Fruit fly (Drosophila melanogaster) whole organism, embryonic: ENCODE results near the gene woc.

Experiments used
- Abd-B ChIP-seq: fragments of 200-800 bp; sonication (Bioruptor generic); optimal IDR thresholded peaks from 2 replicates; lab custom pipeline; 2018; ENCODE audit warnings: missing biosample characterization, mild to moderate bottlenecking, missing genetic modification characterization, moderate library complexity
- Antp ChIP-seq: fragments of 200-800 bp; sonication (Bioruptor generic); optimal IDR thresholded peaks from 3 replicates; lab custom pipeline; 2016; ENCODE audit warnings: missing biosample characterization, missing genetic modification characterization
- Awh ChIP-seq: fragments of 200-800 bp; sonication (Bioruptor generic); IDR thresholded peaks from 2 replicates; pipeline ENCODE4, ENCODE4 v1.3.6; 2022; ENCODE audit warnings: missing biosample characterization, missing genetic modification characterization
- Bteb2 ChIP-seq: fragments of 200-800 bp; sonication (Bioruptor generic); optimal IDR thresholded peaks from 2 replicates; lab custom pipeline; 2016; ENCODE audit warnings: missing biosample characterization, missing genetic modification characterization
- CG1024 ChIP-seq: fragments of 200-800 bp; sonication (Bioruptor generic); IDR thresholded peaks from 2 replicates; pipeline ENCODE4 v1.3.6; 2022; ENCODE audit warnings: missing biosample characterization, missing genetic modification characterization
- CG10462 ChIP-seq: fragments of 200-800 bp; sonication (Bioruptor generic); optimal IDR thresholded peaks from 2 replicates; lab custom pipeline; 2016; ENCODE audit warnings: missing biosample characterization, missing genetic modification characterization
- CG10959 ChIP-seq: fragments of 200-800 bp; sonication (Bioruptor generic); IDR thresholded peaks from 2 replicates; pipeline ENCODE4 v1.3.6; 2022; ENCODE audit warnings: missing biosample characterization, missing genetic modification characterization
- CG13296 ChIP-seq: fragments of 200-800 bp; sonication (Bioruptor generic); optimal IDR thresholded peaks from 3 replicates; lab custom pipeline; 2018; ENCODE audit warnings: missing biosample characterization, mild to moderate bottlenecking, missing genetic modification characterization
- CG14441 ChIP-seq: fragments of 200-800 bp; sonication (Bioruptor generic); IDR thresholded peaks from 2 replicates; pipeline ENCODE4 v1.3.6; 2022; ENCODE audit warnings: missing biosample characterization, missing genetic modification characterization
- CG15073 ChIP-seq: fragments of 200-800 bp; sonication (Bioruptor generic); optimal IDR thresholded peaks from 2 replicates; lab custom pipeline; 2016; ENCODE audit warnings: missing biosample characterization, missing genetic modification characterization
- CG15696 ChIP-seq: fragments of 200-800 bp; sonication (Bioruptor generic); optimal IDR thresholded peaks from 2 replicates; lab custom pipeline; 2019; ENCODE audit warnings: missing biosample characterization, mild to moderate bottlenecking, missing genetic modification characterization, moderate library complexity
- CG16779 ChIP-seq: fragments of 200-800 bp; sonication (Bioruptor generic); IDR thresholded peaks from 2 replicates; pipeline ENCODE4 v1.3.6; 2022; ENCODE audit warnings: missing biosample characterization, missing genetic modification characterization
- CG18599 ChIP-seq: fragments of 200-800 bp; sonication (Bioruptor generic); optimal IDR thresholded peaks from 3 replicates; lab custom pipeline; 2017; ENCODE audit warnings: missing biosample characterization, missing genetic modification characterization, mild to moderate bottlenecking, moderate library complexity, missing genetic modification reagents
- CG2116 ChIP-seq: fragments of 200-800 bp; sonication (Bioruptor generic); optimal IDR thresholded peaks from 3 replicates; lab custom pipeline; 2018; ENCODE audit warnings: missing biosample characterization, mild to moderate bottlenecking, missing genetic modification characterization
- CG2129 ChIP-seq: fragments of 200-800 bp; sonication (Bioruptor generic); IDR thresholded peaks from 2 replicates; pipeline ENCODE4 v1.3.6; 2022; ENCODE audit warnings: missing biosample characterization, missing genetic modification characterization; ENCODE audit not compliant: partially characterized antibody
- CG31388 ChIP-seq: fragments of 200-800 bp; sonication (Bioruptor generic); optimal IDR thresholded peaks from 2 replicates; lab custom pipeline; 2016; ENCODE audit warnings: missing biosample characterization, missing genetic modification characterization
- CG3995 ChIP-seq: fragments of 200-800 bp; sonication (Bioruptor generic); optimal IDR thresholded peaks from 3 replicates; lab custom pipeline; 2016; ENCODE audit warnings: missing biosample characterization, missing genetic modification characterization
- CG4282 ChIP-seq: fragments of 200-800 bp; sonication (Bioruptor generic); optimal IDR thresholded peaks from 2 replicates; lab custom pipeline; 2016; ENCODE audit warnings: missing biosample characterization, missing genetic modification characterization
- CG7786 ChIP-seq: fragments of 200-800 bp; sonication (Bioruptor generic); optimal IDR thresholded peaks from 2 replicates; lab custom pipeline; 2016; ENCODE audit warnings: missing biosample characterization, missing genetic modification characterization
- CG8388 ChIP-seq: fragments of 200-800 bp; sonication (Bioruptor generic); optimal IDR thresholded peaks from 2 replicates; lab custom pipeline; 2019; ENCODE audit warnings: missing biosample characterization, mild to moderate bottlenecking, missing genetic modification characterization, moderate library complexity
- CTCF ChIP-seq: fragments of 200-800 bp; sonication (Bioruptor generic); optimal IDR thresholded peaks from 2 replicates; lab custom pipeline; 2017; ENCODE audit warnings: missing biosample characterization, mild to moderate bottlenecking, missing genetic modification characterization, moderate library complexity
- HLH3B ChIP-seq: fragments of 200-800 bp; sonication (Bioruptor generic); IDR thresholded peaks from 2 replicates; pipeline ENCODE4 v1.3.6; 2022; ENCODE audit warnings: missing biosample characterization, missing genetic modification characterization
- HLH4C ChIP-seq: fragments of 200-800 bp; sonication (Bioruptor generic); IDR thresholded peaks from 3 replicates; pipeline ENCODE4 v1.3.6; 2022; ENCODE audit warnings: missing biosample characterization, missing genetic modification characterization; ENCODE audit not compliant: partially characterized antibody
- Hey ChIP-seq: fragments of 200-800 bp; sonication (Bioruptor generic); optimal IDR thresholded peaks from 3 replicates; lab custom pipeline; 2018; ENCODE audit warnings: missing biosample characterization, mild to moderate bottlenecking, missing genetic modification characterization
- Lhr ChIP-seq: fragments of 200-800 bp; sonication (Bioruptor generic); optimal IDR thresholded peaks from 3 replicates; lab custom pipeline; 2017; ENCODE audit warnings: mild to moderate bottlenecking, missing biosample characterization, missing genetic modification reagents, missing genetic modification characterization
- Meics ChIP-seq: fragments of 200-800 bp; sonication (Bioruptor generic); optimal IDR thresholded peaks from 2 replicates; lab custom pipeline; 2017; ENCODE audit warnings: missing biosample characterization, mild to moderate bottlenecking, missing genetic modification characterization
- Poxn ChIP-seq: fragments of 200-800 bp; sonication (Bioruptor generic); IDR thresholded peaks from 2 replicates; pipeline ENCODE4 v1.3.6; 2022; ENCODE audit warnings: missing biosample characterization, missing genetic modification characterization
- Ptx1 ChIP-seq: fragments of 200-800 bp; sonication (Bioruptor generic); IDR thresholded peaks from 2 replicates; pipeline ENCODE4 v1.3.6; 2022; ENCODE audit warnings: missing biosample characterization, missing genetic modification characterization
- Six4 ChIP-seq: fragments of 200-800 bp; sonication (Bioruptor generic); optimal IDR thresholded peaks from 2 replicates; lab custom pipeline; 2016; ENCODE audit warnings: missing biosample characterization, missing genetic modification characterization
- Ssrp ChIP-seq: fragments of 200-800 bp; sonication (Bioruptor generic); optimal IDR thresholded peaks from 2 replicates; lab custom pipeline; 2018; ENCODE audit warnings: missing biosample characterization, mild to moderate bottlenecking, missing genetic modification characterization, moderate library complexity
- Usf ChIP-seq: fragments of 200-800 bp; sonication (Bioruptor generic); optimal IDR thresholded peaks from 2 replicates; lab custom pipeline; 2017; ENCODE audit warnings: missing genotype, missing biosample characterization, missing genetic modification characterization
- aop ChIP-seq: fragments of 200-800 bp; sonication (Bioruptor generic); IDR thresholded peaks from 2 replicates; pipeline ENCODE4 v1.3.6; 2022; ENCODE audit warnings: missing biosample characterization, missing genetic modification characterization
- chm ChIP-seq: fragments of 200-800 bp; sonication (Bioruptor generic); IDR thresholded peaks from 2 replicates; pipeline ENCODE4 v1.3.6; 2022; ENCODE audit warnings: missing biosample characterization, missing genetic modification characterization
- dpn ChIP-seq, 2 experiments: fragments of 200-800 bp; sonication (Bioruptor generic); optimal IDR thresholded peaks; 3 replicates each; lab custom pipeline; 2016; ENCODE audit warnings: missing biosample characterization in 2 of 2, missing genetic modification characterization in 2 of 2
- eve ChIP-seq, 2 experiments: fragments of >200 bp; optimal IDR thresholded peaks; 2 replicates each; lab custom pipeline; 2017; ENCODE audit warnings: missing biosample characterization in 2 of 2, missing genetic modification characterization in 2 of 2
- eyg ChIP-seq: fragments of 200-800 bp; sonication (Bioruptor generic); optimal IDR thresholded peaks from 3 replicates; lab custom pipeline; 2016; ENCODE audit warnings: missing biosample characterization, missing genetic modification characterization
- fd102C ChIP-seq: fragments of 200-800 bp; sonication (Bioruptor generic); optimal IDR thresholded peaks from 2 replicates; lab custom pipeline; 2018; ENCODE audit warnings: missing biosample characterization, mild to moderate bottlenecking, missing genetic modification characterization, moderate library complexity
- gfzf ChIP-seq: fragments of 200-800 bp; sonication (Bioruptor generic); optimal IDR thresholded peaks from 2 replicates; lab custom pipeline; 2016; ENCODE audit warnings: missing biosample characterization, mild to moderate bottlenecking, missing genetic modification characterization, moderate library complexity
- hkb ChIP-seq, 2 experiments: fragments of 200-800 bp in 1 of 2; fragments of >200 bp in 1 of 2; sonication (Bioruptor generic) in 1 of 2; IDR thresholded peaks in 1 of 2; optimal IDR thresholded peaks in 1 of 2; 2 replicates each; pipeline versions ENCODE4 v1.3.6 to Lab custom; 2017 to 2022; ENCODE audit warnings: missing biosample characterization in 1 of 2, missing genetic modification characterization in 1 of 2
- inv ChIP-seq: fragments of 200-800 bp; sonication (Bioruptor generic); IDR thresholded peaks from 2 replicates; pipeline ENCODE4 v1.3.6; 2022; ENCODE audit warnings: missing biosample characterization, missing genetic modification characterization; ENCODE audit not compliant: partially characterized antibody
- knrl ChIP-seq: fragments of 200-800 bp; sonication (Bioruptor generic); IDR thresholded peaks from 3 replicates; pipeline ENCODE4 v1.3.6; 2022; ENCODE audit warnings: missing biosample characterization, missing genetic modification characterization; ENCODE audit not compliant: partially characterized antibody
- mam ChIP-seq: fragments of 200-800 bp; sonication (Bioruptor generic); optimal IDR thresholded peaks from 3 replicates; lab custom pipeline; 2016; ENCODE audit warnings: missing biosample characterization, missing genetic modification characterization
- pita ChIP-seq: fragments of 200-800 bp; sonication (Bioruptor generic); optimal IDR thresholded peaks from 2 replicates; lab custom pipeline; 2017; ENCODE audit warnings: missing biosample characterization, mild to moderate bottlenecking, missing genetic modification characterization
- salm ChIP-seq: fragments of 200-800 bp; sonication (Bioruptor generic); optimal IDR thresholded peaks from 2 replicates; lab custom pipeline; 2018; ENCODE audit warnings: missing biosample characterization, mild to moderate bottlenecking, missing genetic modification characterization
- slp2 ChIP-seq: fragments of 200-800 bp; sonication (Bioruptor generic); optimal IDR thresholded peaks from 2 replicates; lab custom pipeline; 2016; ENCODE audit warnings: missing biosample characterization, missing genetic modification characterization
- sqz ChIP-seq: fragments of 200-800 bp; sonication (Bioruptor generic); optimal IDR thresholded peaks from 3 replicates; lab custom pipeline; 2018; ENCODE audit warnings: missing biosample characterization, mild to moderate bottlenecking, missing genetic modification characterization
- trem ChIP-seq: fragments of 200-800 bp; optimal IDR thresholded peaks from 3 replicates; lab custom pipeline; 2019; ENCODE audit warnings: missing biosample characterization, mild to moderate bottlenecking, missing genetic modification characterization, moderate library complexity
- ttk ChIP-seq: fragments of 200-800 bp; sonication (Bioruptor generic); IDR thresholded peaks from 2 replicates; pipeline ENCODE4 v2.1.2; 2022; ENCODE audit warnings: missing biosample characterization, missing genetic modification characterization
- unpg ChIP-seq: fragments of 200-800 bp; sonication (Bioruptor generic); optimal IDR thresholded peaks from 3 replicates; lab custom pipeline; 2018; ENCODE audit warnings: missing biosample characterization, mild to moderate bottlenecking, missing genetic modification characterization, moderate library complexity

woc gene

dm6 chr3R:27273118-27274062, 9.5 kb upstream of the woc start, which contains the start of gene CG5934 (continued):
- TF ChIP-seq ttk (GFP tag; lab: Robert Waterston, UW), result peak; percentile 48; the same call in 1 of the 2 replicates
- TF ChIP-seq CG2116 (GFP tag; lab: Kevin White, UChicago), result peak; percentile 56
- TF ChIP-seq Awh (GFP tag; lab: Robert Waterston, UW), result no peak
- TF ChIP-seq HLH3B (GFP tag; lab: Robert Waterston, UW), result no peak
- TF ChIP-seq slp2 (GFP tag; lab: Kevin White, UChicago), result peak; percentile 33
- TF ChIP-seq CG16779 (GFP tag; lab: Robert Waterston, UW), result no peak
- TF ChIP-seq CG3995 (GFP tag; lab: Kevin White, UChicago), result peak; percentile 25
- TF ChIP-seq Ptx1 (GFP tag; lab: Robert Waterston, UW), result peak; percentile 32; the same call in 1 of the 2 replicates
- no peak; the same call in 1 of the 2 replicates for TF ChIP-seq CG14441 (GFP tag; lab: Robert Waterston, UW)
- no peak for TF ChIP-seq CG10959
- peak; percentile 45 for TF ChIP-seq CG18599 (GFP tag; lab: Kevin White, UChicago)
- no peak for TF ChIP-seq Usf
- TF ChIP-seq Lhr, result peak; percentile 37
- peak; percentile 25 for TF ChIP-seq gfzf (GFP tag; lab: Kevin White, UChicago)
- TF ChIP-seq Poxn (GFP tag; lab: Robert Waterston, UW), result no peak
- TF ChIP-seq aop (GFP tag; lab: Robert Waterston, UW), result no peak
- TF ChIP-seq chm (GFP tag; lab: Robert Waterston, UW), result no peak
- no peak for TF ChIP-seq CG2129
- TF ChIP-seq HLH4C, result 0 out of 3 replicates have a peak, but pooled peaks have one; percentile 41
- TF ChIP-seq CG7786 (GFP tag; lab: Kevin White, UChicago), result peak; percentile 50
- TF ChIP-seq Bteb2 (GFP tag; lab: Kevin White, UChicago), result peak; percentile 19
- no peak for TF ChIP-seq CG1024 (GFP tag; lab: Robert Waterston, UW)
- peak in 1 of 2 experiments; percentile 32 for TF ChIP-seq dpn (GFP tag; optimal IDR thresholded peaks at IDR 0.05; lab: Kevin White, UChicago)
- no peak for TF ChIP-seq hkb (optimal IDR thresholded peaks at IDR 0.05; lab: Kevin White, UChicago)
- TF ChIP-seq hkb (GFP tag; IDR thresholded peaks at IDR 0.05; lab: Robert Waterston, UW), result no peak
- no peak for TF ChIP-seq CG10462 (GFP tag; lab: Kevin White, UChicago)
- no peak for TF ChIP-seq Ssrp (tag; lab: Kevin White, UChicago)
- no peak for TF ChIP-seq salm (tag; lab: Kevin White, UChicago)
- no peak for TF ChIP-seq inv
- no peak for TF ChIP-seq pita (GFP tag; lab: Kevin White, UChicago)
- TF ChIP-seq Hey (tag; lab: Kevin White, UChicago), result no peak
- no peak for TF ChIP-seq CG15696 (tag; lab: Kevin White, UChicago)
- TF ChIP-seq CG31388 (GFP tag; lab: Kevin White, UChicago), result no peak
- peak; percentile 25 for TF ChIP-seq CG4282
- peak; percentile 68 for TF ChIP-seq mam (GFP tag; lab: Kevin White, UChicago)
- TF ChIP-seq eyg (GFP tag; lab: Kevin White, UChicago), result no peak
- TF ChIP-seq Antp, result peak; percentile 61
- no peak for TF ChIP-seq knrl (GFP tag; lab: Robert Waterston, UW)
- no peak for TF ChIP-seq Six4 (GFP tag; lab: Kevin White, UChicago)
- no peak for TF ChIP-seq eve (GFP tag; optimal IDR thresholded peaks at IDR 0.05; lab: Kevin White, UChicago)
- TF ChIP-seq trem (tag; lab: Kevin White, UChicago), result peak; percentile 49
- TF ChIP-seq Abd-B (GFP tag; lab: Kevin White, UChicago), result peak; percentile 32
- no peak for TF ChIP-seq CG15073 (GFP tag; lab: Kevin White, UChicago)
- no peak for TF ChIP-seq unpg (GFP tag; lab: Kevin White, UChicago)
- peak; percentile 2 for TF ChIP-seq CG8388 (GFP tag; lab: Kevin White, UChicago)
- peak; percentile 14 for TF ChIP-seq sqz (GFP tag; lab: Kevin White, UChicago)
- TF ChIP-seq Meics (GFP tag; lab: Kevin White, UChicago), result peak; percentile 17
- no peak for TF ChIP-seq fd102C
- TF ChIP-seq CG13296 (GFP tag; lab: Kevin White, UChicago), result no peak
- peak; percentile 53 for TF ChIP-seq CTCF (GFP tag; lab: Kevin White, UChicago)
